Fruit fly (Drosophila melanogaster): ENCODE data around the gene fh.

DNA sequence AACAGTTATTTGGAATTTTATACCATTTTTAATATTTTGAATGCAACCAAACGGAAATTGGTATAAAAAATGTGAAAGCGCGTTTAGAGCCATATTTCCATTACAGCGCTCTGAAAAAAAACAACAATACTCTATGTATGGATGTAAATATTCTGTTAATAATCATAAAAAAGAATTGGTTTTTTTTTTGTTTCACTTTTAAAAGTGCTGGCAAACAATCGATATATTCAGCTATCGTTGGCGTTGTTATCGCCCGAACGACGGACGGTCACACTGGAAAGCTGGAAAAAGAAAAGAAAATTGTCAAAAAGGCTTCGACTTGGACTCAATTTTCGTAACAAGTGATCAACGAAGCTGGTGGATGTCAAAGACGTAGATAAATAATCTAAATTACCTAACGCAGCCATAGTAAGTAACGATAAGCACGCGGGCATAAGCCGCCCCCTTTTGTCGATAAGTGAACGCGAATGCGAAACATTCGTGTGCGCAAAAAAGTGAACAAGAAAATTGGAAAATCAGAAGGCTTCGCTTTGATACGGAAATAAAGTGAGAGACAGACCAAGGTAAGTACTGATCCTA lies 6.6 kb downstream of the fh start, which contains the start of gene CG7065:
- TF ChIP-seq CG8478 (optimal IDR thresholded peaks at IDR 0.05) = no peak
- no peak for TF ChIP-seq psq (optimal IDR thresholded peaks at IDR 0.05)
- no peak for TF ChIP-seq usp (GFP tag; optimal IDR thresholded peaks at IDR 0.05)
